Fruit fly (Drosophila melanogaster): ENCODE results near the gene bru1.

DNA sequence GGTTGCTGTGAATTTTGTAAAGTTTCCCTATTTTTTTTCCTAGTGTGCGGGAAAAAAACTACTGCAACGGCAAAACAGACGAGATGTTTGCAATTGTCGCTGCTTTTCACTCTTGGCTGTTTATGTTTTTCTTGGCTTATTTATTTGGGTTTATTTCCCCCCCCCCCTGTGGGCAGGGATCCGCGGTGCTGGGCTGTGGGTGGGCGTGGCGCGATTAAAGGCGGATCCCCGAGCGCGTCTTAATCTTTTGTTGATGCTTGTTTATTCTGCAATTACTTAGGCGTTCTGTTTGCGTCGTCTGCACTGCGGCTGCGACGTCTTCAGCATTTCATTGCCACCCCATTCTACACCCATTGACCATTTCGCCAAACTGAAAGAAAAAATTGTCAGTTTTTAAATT lies 20.1 kb downstream of the bru1 start:
- TF ChIP-seq sage (GFP tag; optimal IDR thresholded peaks at IDR 0.05) (no peak), OdsH (GFP tag; optimal IDR thresholded peaks at IDR 0.05) (no peak), HLH106 (tag; optimal IDR thresholded peaks at IDR 0.05) (no peak), jim (GFP tag; optimal IDR thresholded peaks at IDR 0.05) (no peak)
